Fruit fly (Drosophila melanogaster): ENCODE measurements around the gene CG42367.
A peak's percentile ranks its signal among the peaks of the same experiment; 100 is the strongest.

The CG42367 gene

DNA sequence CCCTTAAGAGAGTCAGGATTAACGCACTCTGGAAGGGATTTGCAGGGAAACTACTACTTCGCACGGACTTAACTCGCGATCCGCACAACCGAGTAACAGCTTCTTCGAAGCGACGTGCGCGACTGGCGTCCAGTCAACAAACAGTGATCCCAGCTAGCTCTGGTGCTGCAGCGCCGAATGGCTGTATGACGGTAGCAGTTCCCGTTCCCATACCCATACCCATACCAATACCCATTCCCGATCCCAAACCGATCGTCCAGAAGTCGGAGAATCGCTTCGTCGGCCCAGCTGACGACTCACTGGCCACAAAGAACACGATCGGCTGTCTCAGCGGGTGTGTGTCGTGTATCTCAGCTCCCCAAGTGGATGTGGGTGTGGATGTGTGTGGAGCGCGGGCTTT, 16.9 kb downstream of the CG42367 start, which contains the start of gene CG5853:
CG5853 (minus strand) TSS at position 384 of the 400 bp plus-strand sequence.
- no peak for TF ChIP-seq tai (GFP tag; optimal IDR thresholded peaks at IDR 0.05)
- TF ChIP-seq ey (GFP tag; optimal IDR thresholded peaks at IDR 0.05), result peak; percentile 19
- no peak for TF ChIP-seq psq (GFP tag; optimal IDR thresholded peaks at IDR 0.05)
- peak; percentile 13 for TF ChIP-seq OdsH (GFP tag; optimal IDR thresholded peaks at IDR 0.05)
- peak; percentile 46 for TF ChIP-seq br (GFP tag; optimal IDR thresholded peaks at IDR 0.05)
- TF ChIP-seq N (GFP tag; optimal IDR thresholded peaks at IDR 0.05), result no peak
- TF ChIP-seq Rel (GFP tag; optimal IDR thresholded peaks at IDR 0.05), result peak; percentile 76
- TF ChIP-seq Rel (tag; optimal IDR thresholded peaks at IDR 0.05), result peak; percentile 69
- peak; percentile 76 for TF ChIP-seq Hnf4 (GFP tag; optimal IDR thresholded peaks at IDR 0.05)
- TF ChIP-seq HLH106 (tag; optimal IDR thresholded peaks at IDR 0.05), result no peak
- peak; percentile 25 for TF ChIP-seq Jra (GFP tag; optimal IDR thresholded peaks at IDR 0.05)
- TF ChIP-seq Vsx2 (GFP tag; optimal IDR thresholded peaks at IDR 0.05; ENCODE audit: partially characterized antibody), result peak; percentile 47
- TF ChIP-seq rgr (GFP tag; optimal IDR thresholded peaks at IDR 0.05), result peak; percentile 59
- no peak for TF ChIP-seq usp (GFP tag; optimal IDR thresholded peaks at IDR 0.05)
- TF ChIP-seq Dif (GFP tag; optimal IDR thresholded peaks at IDR 0.05; ENCODE audit: partially characterized antibody), result peak; percentile 87
- TF ChIP-seq CrebA (GFP tag; optimal IDR thresholded peaks at IDR 0.05; ENCODE audit: borderline replicate concordance), result no peak
- peak; percentile 36 for TF ChIP-seq Sp1 (GFP tag; optimal IDR thresholded peaks at IDR 0.05)
- peak; percentile 73 for TF ChIP-seq h (GFP tag; optimal IDR thresholded peaks at IDR 0.05)
- no peak for TF ChIP-seq CG32264 (GFP tag; optimal IDR thresholded peaks at IDR 0.05)
- no peak for TF ChIP-seq Hr78 (GFP tag; optimal IDR thresholded peaks at IDR 0.05)
- no peak for TF ChIP-seq Abd-B (GFP tag; optimal IDR thresholded peaks at IDR 0.05)
- peak; percentile 52 to 64 for TF ChIP-seq dl (GFP tag; optimal IDR thresholded peaks at IDR 0.05; ENCODE audit: insufficient read depth in 1 of 2, partially characterized antibody in 2 of 2)
- peak; percentile 1 for TF ChIP-seq brk (GFP tag; optimal IDR thresholded peaks at IDR 0.05)
- peak; percentile 94 for TF ChIP-seq Hr83 (GFP tag; optimal IDR thresholded peaks at IDR 0.05; ENCODE audit: poor library complexity, severe bottlenecking)
- peak; percentile 34 for TF ChIP-seq jim (GFP tag; optimal IDR thresholded peaks at IDR 0.05)
- TF ChIP-seq woc (GFP tag; optimal IDR thresholded peaks at IDR 0.05), result peak; percentile 17
- no peak for TF ChIP-seq lola (GFP tag; optimal IDR thresholded peaks at IDR 0.05)
- no peak for TF ChIP-seq dmrt93B (GFP tag; optimal IDR thresholded peaks at IDR 0.05)
- TF ChIP-seq fru (GFP tag; optimal IDR thresholded peaks at IDR 0.05), result peak; percentile 52
- no peak for TF ChIP-seq dsf (GFP tag; optimal IDR thresholded peaks at IDR 0.05; ENCODE audit: borderline replicate concordance)
- TF ChIP-seq foxo (GFP tag; optimal IDR thresholded peaks at IDR 0.05), result peak in 1 of 2 experiments; percentile 29
- TF ChIP-seq CG9705 (GFP tag; optimal IDR thresholded peaks at IDR 0.05), result no peak
- no peak for TF ChIP-seq Dfd (GFP tag; optimal IDR thresholded peaks at IDR 0.05)
- TF ChIP-seq sage (GFP tag; optimal IDR thresholded peaks at IDR 0.05), result no peak

DNA sequence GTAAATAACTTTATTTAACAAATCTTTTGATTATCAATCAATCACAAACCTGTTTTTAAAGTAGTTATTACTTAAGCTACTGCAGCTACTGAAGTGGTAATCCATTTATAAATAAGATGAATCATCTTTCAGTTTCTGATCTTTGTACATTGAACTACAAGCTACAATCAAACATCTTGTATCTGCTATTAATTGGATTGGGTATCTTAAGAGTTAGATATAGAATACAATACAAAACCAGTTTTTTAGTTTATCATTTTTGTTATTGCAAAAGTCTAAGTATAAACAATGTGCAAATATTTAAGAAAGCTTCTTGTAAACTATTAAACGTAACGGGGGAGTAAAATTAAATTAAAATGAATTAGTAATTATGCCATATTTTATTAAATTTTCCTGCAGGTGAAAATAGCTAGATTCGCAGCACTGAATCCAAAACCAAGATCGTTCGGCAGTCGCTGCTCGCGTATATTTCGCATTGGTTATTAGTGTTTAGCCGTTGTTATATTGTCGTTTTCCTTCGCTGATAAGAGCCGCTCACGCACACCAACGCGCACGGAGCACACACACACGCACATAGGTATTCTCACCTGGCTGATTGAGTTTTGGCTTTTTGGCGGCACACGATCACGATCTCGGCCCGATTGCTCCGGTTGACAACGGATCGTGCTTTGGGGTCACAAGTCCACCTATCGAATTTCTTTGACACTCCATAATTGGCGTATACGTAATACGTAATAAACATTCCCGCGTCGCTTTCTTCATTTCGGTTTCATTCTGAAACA, 17.5 kb downstream of the CG42367 start:
- TF ChIP-seq h (GFP tag; optimal IDR thresholded peaks at IDR 0.05) (peak; percentile 85), dsf (GFP tag; optimal IDR thresholded peaks at IDR 0.05; ENCODE audit: borderline replicate concordance) (no peak), tai (GFP tag; optimal IDR thresholded peaks at IDR 0.05) (no peak), woc (GFP tag; optimal IDR thresholded peaks at IDR 0.05) (peak; percentile 40), Hnf4 (GFP tag; optimal IDR thresholded peaks at IDR 0.05) (peak; percentile 39), Rel (GFP tag; optimal IDR thresholded peaks at IDR 0.05) (peak; percentile 48), Rel (tag; optimal IDR thresholded peaks at IDR 0.05) (peak; percentile 33), Hr83 (GFP tag; optimal IDR thresholded peaks at IDR 0.05; ENCODE audit: poor library complexity, severe bottlenecking) (peak; percentile 42), OdsH (GFP tag; optimal IDR thresholded peaks at IDR 0.05) (no peak), Vsx2 (GFP tag; optimal IDR thresholded peaks at IDR 0.05; ENCODE audit: partially characterized antibody) (no peak), CG32264 (GFP tag; optimal IDR thresholded peaks at IDR 0.05) (no peak), N (GFP tag; optimal IDR thresholded peaks at IDR 0.05) (no peak), Dif (GFP tag; optimal IDR thresholded peaks at IDR 0.05; ENCODE audit: partially characterized antibody) (no peak), Myc (optimal IDR thresholded peaks at IDR 0.05) (peak; percentile 98)

dm6 chr2L:9948520-9948858, 18.1 kb downstream of the CG42367 start:
- TF ChIP-seq Hnf4 (GFP tag; optimal IDR thresholded peaks at IDR 0.05) (no peak), h (GFP tag; optimal IDR thresholded peaks at IDR 0.05) (peak; percentile 57), Hr83 (GFP tag; optimal IDR thresholded peaks at IDR 0.05; ENCODE audit: poor library complexity, severe bottlenecking) (no peak), Dif (GFP tag; optimal IDR thresholded peaks at IDR 0.05; ENCODE audit: partially characterized antibody) (no peak)

Measured in whole organism, wandering third instar larva.